Worm (Caenorhabditis elegans): ENCODE results near the gene abcf-3.

DNA sequence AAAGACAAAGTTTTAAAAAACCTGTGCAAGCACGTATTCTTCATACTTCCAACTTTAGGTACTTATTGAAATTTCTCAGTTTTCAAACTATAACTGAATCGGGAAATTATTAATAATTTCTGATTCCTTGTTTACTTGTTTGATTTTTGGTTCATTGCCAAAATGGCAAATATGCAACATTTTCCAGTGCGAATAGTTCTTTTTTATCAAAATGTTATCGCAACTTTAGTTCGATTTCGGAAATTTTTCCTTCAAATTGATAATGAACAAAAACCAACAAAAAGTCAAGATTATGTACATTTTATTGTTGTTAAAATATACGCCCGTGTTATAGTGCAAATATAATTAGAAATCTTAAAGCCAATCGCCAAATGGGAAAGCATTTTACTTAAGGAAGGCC lies 4.4 kb downstream of the abcf-3 start:
- no peak for TF ChIP-seq aha-1 (tag; optimal IDR thresholded peaks at IDR 0.05)
- no peak for TF ChIP-seq nhr-77 (tag; optimal IDR thresholded peaks at IDR 0.05)
- TF ChIP-seq nhr-84 (tag; optimal IDR thresholded peaks at IDR 0.05): no peak
- no peak for TF ChIP-seq elt-3 (tag; optimal IDR thresholded peaks at IDR 0.05)
- TF ChIP-seq rnt-1 (tag; optimal IDR thresholded peaks at IDR 0.05): no peak
- no peak for TF ChIP-seq lin-39 (tag; optimal IDR thresholded peaks at IDR 0.05)
